Fruit fly (Drosophila melanogaster) whole organism, pupa: ENCODE data around the gene CG16959.

Source experiments
- CG10348 ChIP-seq: fragments of 200-800 bp; sonication (Bioruptor generic); IDR thresholded peaks from 2 replicates; pipeline ENCODE4 v1.3.6; 2022; ENCODE audit warnings: missing biosample characterization, missing genetic modification characterization
- CG12605 ChIP-seq: fragments of 200-800 bp; sonication (Bioruptor generic); IDR thresholded peaks from 2 replicates; pipeline ENCODE4 v1.3.6; 2022; ENCODE audit warnings: missing biosample characterization, missing genetic modification characterization
- CG13204 ChIP-seq: fragments of 200-800 bp; sonication (Bioruptor generic); optimal IDR thresholded peaks from 2 replicates; lab custom pipeline; 2018; ENCODE audit warnings: missing biosample characterization, mild to moderate bottlenecking, missing genetic modification characterization, moderate library complexity
- CG14655 ChIP-seq: fragments of 200-800 bp; sonication (Bioruptor generic); optimal IDR thresholded peaks from 3 replicates; lab custom pipeline; 2017; ENCODE audit warnings: mild to moderate bottlenecking, missing biosample characterization, missing genetic modification reagents, missing genetic modification characterization
- CG15710 ChIP-seq: fragments of 200-800 bp; sonication (Bioruptor generic); optimal IDR thresholded peaks from 2 replicates; lab custom pipeline; 2018; ENCODE audit warnings: missing biosample characterization, mild to moderate bottlenecking, missing genetic modification characterization, moderate library complexity
- CG17806 ChIP-seq: fragments of 200-800 bp; sonication (Bioruptor generic); optimal IDR thresholded peaks from 2 replicates; lab custom pipeline; 2018; ENCODE audit warnings: missing biosample characterization, mild to moderate bottlenecking, missing genetic modification characterization, moderate library complexity
- CG32121 ChIP-seq: fragments of 200-800 bp; sonication (Bioruptor generic); IDR thresholded peaks from 2 replicates; pipeline ENCODE4 v1.3.6; 2022; ENCODE audit warnings: missing biosample characterization, missing genetic modification characterization
- CG34367 ChIP-seq: fragments of 200-800 bp; sonication (Bioruptor generic); optimal IDR thresholded peaks from 2 replicates; lab custom pipeline; 2018; ENCODE audit warnings: missing biosample characterization, mild to moderate bottlenecking, missing genetic modification characterization
- CG4496 ChIP-seq: fragments of 200-800 bp; sonication (Bioruptor generic); IDR thresholded peaks from 3 replicates; pipeline ENCODE4 v1.3.6; 2022; ENCODE audit warnings: missing biosample characterization, missing genetic modification characterization
- CG8159 ChIP-seq: fragments of 200-800 bp; sonication (Bioruptor generic); optimal IDR thresholded peaks from 3 replicates; lab custom pipeline; 2018; ENCODE audit warnings: missing biosample characterization, mild to moderate bottlenecking, missing genetic modification characterization, moderate library complexity
- CG8301 ChIP-seq: fragments of 200-800 bp; sonication (Bioruptor generic); optimal IDR thresholded peaks from 2 replicates; lab custom pipeline; 2018; ENCODE audit warnings: missing biosample characterization, mild to moderate bottlenecking, missing genetic modification characterization
- CG9948 ChIP-seq: fragments of 200-800 bp; sonication (Bioruptor generic); optimal IDR thresholded peaks from 2 replicates; lab custom pipeline; 2018; ENCODE audit warnings: missing biosample characterization, mild to moderate bottlenecking, missing genetic modification characterization, moderate library complexity
- D1 ChIP-seq: fragments of 200-800 bp; sonication (Bioruptor generic); optimal IDR thresholded peaks from 2 replicates; lab custom pipeline; 2018; ENCODE audit warnings: missing biosample characterization, mild to moderate bottlenecking, missing genetic modification characterization, moderate library complexity
- EcR ChIP-seq: fragments of 200-800 bp; sonication (Bioruptor generic); optimal IDR thresholded peaks from 3 replicates; lab custom pipeline; 2019; ENCODE audit warnings: missing biosample characterization, missing genetic modification characterization, mild to moderate bottlenecking, moderate library complexity, missing genetic modification reagents
- Ets98B ChIP-seq: fragments of 200-800 bp; sonication (Bioruptor generic); IDR thresholded peaks from 2 replicates; pipeline ENCODE4 v1.3.6; 2022; ENCODE audit warnings: missing biosample characterization, missing genetic modification characterization
- Pif1A ChIP-seq: fragments of 200-800 bp; sonication (Bioruptor generic); optimal IDR thresholded peaks from 3 replicates; lab custom pipeline; 2016; ENCODE audit warnings: missing biosample characterization, missing genetic modification characterization
- Pif1B ChIP-seq: fragments of 200-800 bp; sonication (Bioruptor generic); optimal IDR thresholded peaks from 3 replicates; lab custom pipeline; 2016; ENCODE audit warnings: missing biosample characterization, missing genetic modification characterization
- Snoo ChIP-seq: fragments of 200-800 bp; sonication (Bioruptor generic); optimal IDR thresholded peaks from 3 replicates; lab custom pipeline; 2017; ENCODE audit warnings: missing biosample characterization, mild to moderate bottlenecking, missing genetic modification characterization, inconsistent platforms
- fd96Ca ChIP-seq: fragments of 200-800 bp; sonication (Bioruptor generic); IDR thresholded peaks from 3 replicates; pipeline ENCODE4 v1.3.6; 2022; ENCODE audit warnings: missing biosample characterization, missing genetic modification characterization
- gl ChIP-seq: fragments of 200-800 bp; sonication (Bioruptor generic); optimal IDR thresholded peaks from 2 replicates; lab custom pipeline; 2018; ENCODE audit warnings: missing biosample characterization, mild to moderate bottlenecking, missing genetic modification characterization
- rn ChIP-seq: fragments of 200-800 bp; sonication (Bioruptor generic); IDR thresholded peaks from 2 replicates; pipeline ENCODE4 v1.3.6; 2022; ENCODE audit warnings: missing biosample characterization, missing genetic modification characterization

CG16959 gene

dm6 chr3L:15100983-15101382, 24.1 kb downstream of the CG16959 start:
- TF ChIP-seq CG32121 (GFP tag; lab: Robert Waterston, UW): no peak
- TF ChIP-seq CG9948 (tag; lab: Kevin White, UChicago): no peak
- TF ChIP-seq CG10348: no peak
- TF ChIP-seq Snoo (tag; lab: Kevin White, UChicago): no peak
- TF ChIP-seq CG15710 (tag; lab: Kevin White, UChicago): no peak

- TF ChIP-seq CG4496 (GFP tag; lab: Robert Waterston, UW): no peak
- peak; percentile 63 for TF ChIP-seq CG13204 (GFP tag; lab: Kevin White, UChicago)
- TF ChIP-seq EcR (GFP tag; lab: Kevin White, UChicago): peak; percentile 26
These were observed 25.6 kb downstream of the CG16959 start for dm6 chr3L:15099541-15099940.

- peak; percentile 65 for TF ChIP-seq Pif1B (GFP tag; lab: Kevin White, UChicago)
- TF ChIP-seq CG4496 (GFP tag; lab: Robert Waterston, UW): peak; percentile 83
- peak; percentile 65 for TF ChIP-seq gl (tag; lab: Kevin White, UChicago)
- peak; percentile 92 for TF ChIP-seq CG32121 (GFP tag; lab: Robert Waterston, UW)
- TF ChIP-seq fd96Ca (GFP tag; lab: Robert Waterston, UW): no peak
- TF ChIP-seq Snoo (tag; lab: Kevin White, UChicago): peak; percentile 49
- TF ChIP-seq CG34367 (tag; lab: Kevin White, UChicago): peak; percentile 58
- peak; percentile 92 for TF ChIP-seq CG9948 (tag; lab: Kevin White, UChicago)
- TF ChIP-seq CG8301 (tag; lab: Kevin White, UChicago): peak; percentile 85
- peak; percentile 87 for TF ChIP-seq D1 (tag; lab: Kevin White, UChicago)
- TF ChIP-seq rn (GFP tag; lab: Robert Waterston, UW): peak; percentile 75
- TF ChIP-seq CG17806 (tag; lab: Kevin White, UChicago): peak; percentile 82
- TF ChIP-seq CG13204 (GFP tag; lab: Kevin White, UChicago): no peak
- TF ChIP-seq CG14655: peak; percentile 91
- TF ChIP-seq Pif1A (GFP tag; lab: Kevin White, UChicago): peak; percentile 71
- no peak for TF ChIP-seq CG10348
- TF ChIP-seq CG15710 (tag; lab: Kevin White, UChicago): peak; percentile 74
- peak; percentile 54 for TF ChIP-seq Ets98B (GFP tag; lab: Robert Waterston, UW)
- no peak for TF ChIP-seq EcR (GFP tag; lab: Kevin White, UChicago)
- peak; percentile 96 for TF ChIP-seq CG12605 (GFP tag; lab: Robert Waterston, UW)
- TF ChIP-seq CG8159 (tag; lab: Kevin White, UChicago): peak; percentile 95
These were observed 26.2 kb downstream of the CG16959 start for dm6 chr3L:15098659-15099512.

- no peak for TF ChIP-seq gl (tag; lab: Kevin White, UChicago)
- no peak for TF ChIP-seq CG32121 (GFP tag; lab: Robert Waterston, UW)
- no peak for TF ChIP-seq CG4496 (GFP tag; lab: Robert Waterston, UW)
- no peak for TF ChIP-seq rn (GFP tag; lab: Robert Waterston, UW)
- TF ChIP-seq CG8301 (tag; lab: Kevin White, UChicago): no peak
- TF ChIP-seq CG12605 (GFP tag; lab: Robert Waterston, UW): no peak
- peak; percentile 49 for TF ChIP-seq D1 (tag; lab: Kevin White, UChicago)
- no peak for TF ChIP-seq CG10348
- peak; percentile 0 for TF ChIP-seq Pif1A (GFP tag; lab: Kevin White, UChicago)
These were observed 27.1 kb downstream of the CG16959 start, which contains the start of gene Ctps for dm6 chr3L:15097878-15098520. Gene Ctps (plus strand): TSS chr3L:15097914.

- TF ChIP-seq CG12605 (GFP tag; lab: Robert Waterston, UW) (no peak), CG15710 (tag; lab: Kevin White, UChicago) (peak; percentile 25), CG8159 (tag; lab: Kevin White, UChicago) (peak; percentile 47)
- TF ChIP-seq, all 21 proteins: peak for 2
These were observed 30.4 kb downstream of the CG16959 start, which contains the start of the genes sstn, Plp and GlyRS for dm6 chr3L:15094589-15095288. Gene sstn (minus strand): TSS chr3L:15094719. Gene Plp (minus strand): TSS chr3L:15094724. Gene GlyRS (plus strand): TSS chr3L:15095142.
